Fruit fly (Drosophila melanogaster) whole organism, pupa: Measurements from ENCODE around the gene CG13449.

Experiments used
- CG12605 ChIP-seq: fragments of 200-800 bp; sonication (Bioruptor generic); IDR thresholded peaks from 2 replicates; pipeline ENCODE4 v1.3.6; 2022; ENCODE audit warnings: missing biosample characterization, missing genetic modification characterization
- CG17806 ChIP-seq: fragments of 200-800 bp; sonication (Bioruptor generic); optimal IDR thresholded peaks from 2 replicates; lab custom pipeline; 2018; ENCODE audit warnings: missing biosample characterization, mild to moderate bottlenecking, missing genetic modification characterization, moderate library complexity
- CG8159 ChIP-seq: fragments of 200-800 bp; sonication (Bioruptor generic); optimal IDR thresholded peaks from 3 replicates; lab custom pipeline; 2018; ENCODE audit warnings: missing biosample characterization, mild to moderate bottlenecking, missing genetic modification characterization, moderate library complexity
- CG8301 ChIP-seq: fragments of 200-800 bp; sonication (Bioruptor generic); optimal IDR thresholded peaks from 2 replicates; lab custom pipeline; 2018; ENCODE audit warnings: missing biosample characterization, mild to moderate bottlenecking, missing genetic modification characterization
- CG9948 ChIP-seq: fragments of 200-800 bp; sonication (Bioruptor generic); optimal IDR thresholded peaks from 2 replicates; lab custom pipeline; 2018; ENCODE audit warnings: missing biosample characterization, mild to moderate bottlenecking, missing genetic modification characterization, moderate library complexity
- D1 ChIP-seq: fragments of 200-800 bp; sonication (Bioruptor generic); optimal IDR thresholded peaks from 2 replicates; lab custom pipeline; 2018; ENCODE audit warnings: missing biosample characterization, mild to moderate bottlenecking, missing genetic modification characterization, moderate library complexity
- Pif1B ChIP-seq: fragments of 200-800 bp; sonication (Bioruptor generic); optimal IDR thresholded peaks from 3 replicates; lab custom pipeline; 2016; ENCODE audit warnings: missing biosample characterization, missing genetic modification characterization
- fd96Ca ChIP-seq: fragments of 200-800 bp; sonication (Bioruptor generic); IDR thresholded peaks from 3 replicates; pipeline ENCODE4 v1.3.6; 2022; ENCODE audit warnings: missing biosample characterization, missing genetic modification characterization

- TF ChIP-seq CG17806 (tag; lab: Kevin White, UChicago) (no peak), CG12605 (GFP tag; lab: Robert Waterston, UW) (no peak), Pif1B (no peak), fd96Ca (GFP tag; lab: Robert Waterston, UW) (no peak), D1 (tag; lab: Kevin White, UChicago) (no peak), CG8159 (tag; lab: Kevin White, UChicago) (no peak), CG9948 (no peak), CG8301 (tag; lab: Kevin White, UChicago) (no peak)
Measured at dm6 chr3L:15638524-15638923, 25.9 kb upstream of the CG13449 start.
